Fruit fly (Drosophila melanogaster) S2 (cell line): Measurements from ENCODE around the gene RNaseX25.

Experiments used
- CG8478 ChIP-seq: fragments of >200 bp; optimal IDR thresholded peaks from 2 replicates; lab custom pipeline; 2018
- CTCF ChIP-seq, 2 experiments: fragments of >200 bp; optimal IDR thresholded peaks; 2 replicates each; lab custom pipeline; 2018

- no peak for TF ChIP-seq CTCF (optimal IDR thresholded peaks at IDR 0.05; lab: Kevin White, UChicago)
- no peak for TF ChIP-seq CG8478
Observed at dm6 chr3L:7963549-7963948, 6.8 kb upstream of the RNaseX25 start.
